Fruit fly (Drosophila melanogaster): ENCODE results near the gene shop.
A peak's percentile ranks its signal among the peaks of the same experiment; 100 is the strongest.

shop gene

dm6 chrX:18837046-18837445, 11.3 kb downstream of the shop start (continued):
- TF ChIP-seq B-H1 (GFP tag; IDR thresholded peaks at IDR 0.05) = no peak
- TF ChIP-seq CG2129 (GFP tag; IDR thresholded peaks at IDR 0.05; ENCODE audit: partially characterized antibody) = no peak
- TF ChIP-seq CG12299 (tag; optimal IDR thresholded peaks at IDR 0.05) = no peak
- 0 out of 2 replicates have a peak, but pooled peaks have one; percentile 22 for TF ChIP-seq ttk (GFP tag; IDR thresholded peaks at IDR 0.05)
- no peak for TF ChIP-seq Dp (GFP tag; optimal IDR thresholded peaks at IDR 0.05)
- peak; percentile 66 for TF ChIP-seq Rfx (GFP tag; IDR thresholded peaks at IDR 0.05)
- no peak for TF ChIP-seq CG13624 (GFP tag; optimal IDR thresholded peaks at IDR 0.05)
- no peak for TF ChIP-seq tx (GFP tag; optimal IDR thresholded peaks at IDR 0.05)
- peak; percentile 2 for TF ChIP-seq org-1 (GFP tag; optimal IDR thresholded peaks at IDR 0.05)
- peak; percentile 44 for TF ChIP-seq jumu (GFP tag; optimal IDR thresholded peaks at IDR 0.05)
- peak; percentile 15 for TF ChIP-seq Myb (GFP tag; optimal IDR thresholded peaks at IDR 0.05)
- no peak for TF ChIP-seq Ravus (GFP tag; IDR thresholded peaks at IDR 0.05)
- peak; percentile 62 for TF ChIP-seq CG2712 (tag; optimal IDR thresholded peaks at IDR 0.05)
- no peak for TF ChIP-seq CG13424 (tag; optimal IDR thresholded peaks at IDR 0.05)
- peak; percentile 47 for TF ChIP-seq kay (GFP tag; optimal IDR thresholded peaks at IDR 0.05)
- no peak for TF ChIP-seq CG9932 (GFP tag; IDR thresholded peaks at IDR 0.05)
- no peak for TF ChIP-seq sna (GFP tag; IDR thresholded peaks at IDR 0.05; ENCODE audit: partially characterized antibody)
- peak; percentile 45; the same call in 1 of the 2 replicates for TF ChIP-seq CG32772 (GFP tag; IDR thresholded peaks at IDR 0.05)
- peak; percentile 71 for TF ChIP-seq Ets65A (GFP tag)
- TF ChIP-seq CG15479 (GFP tag; optimal IDR thresholded peaks at IDR 0.05) = no peak
- no peak for TF ChIP-seq CG10462 (GFP tag; optimal IDR thresholded peaks at IDR 0.05)
- TF ChIP-seq CG2875 (GFP tag; optimal IDR thresholded peaks at IDR 0.05) = no peak
- TF ChIP-seq Gug (GFP tag; IDR thresholded peaks at IDR 0.05) = peak; percentile 17; the same call in 2 of the 4 replicates
- TF ChIP-seq CG18619 (GFP tag; optimal IDR thresholded peaks at IDR 0.05) = peak; percentile 3
- TF ChIP-seq Tbp (GFP tag; optimal IDR thresholded peaks at IDR 0.05) = no peak
- TF ChIP-seq ken (GFP tag; IDR thresholded peaks at IDR 0.05) = peak; percentile 42; the same call in 1 of the 3 replicates
- peak; percentile 66 for TF ChIP-seq gem (tag; optimal IDR thresholded peaks at IDR 0.05)
- peak; percentile 58 for TF ChIP-seq Xbp1 (GFP tag; optimal IDR thresholded peaks at IDR 0.05)
- no peak for TF ChIP-seq hth (optimal IDR thresholded peaks at IDR 0.05)
- TF ChIP-seq CG7987 (GFP tag; optimal IDR thresholded peaks at IDR 0.05) = no peak
- no peak for TF ChIP-seq h (optimal IDR thresholded peaks at IDR 0.05)
- no peak for TF ChIP-seq ash1 (GFP tag; optimal IDR thresholded peaks at IDR 0.05)
- TF ChIP-seq sd (tag; optimal IDR thresholded peaks at IDR 0.05) = peak; percentile 14
- no peak for TF ChIP-seq CG2199 (GFP tag; IDR thresholded peaks at IDR 0.05)
- peak; percentile 33 for TF ChIP-seq CG8944 (GFP tag; optimal IDR thresholded peaks at IDR 0.05)
- no peak for TF ChIP-seq CG3281 (GFP tag; optimal IDR thresholded peaks at IDR 0.05)
- no peak for TF ChIP-seq Awh (GFP tag; IDR thresholded peaks at IDR 0.05)
- no peak for TF ChIP-seq CG31224 (GFP tag; IDR thresholded peaks at IDR 0.05)
- no peak for TF ChIP-seq CG4617 (GFP tag; optimal IDR thresholded peaks at IDR 0.05; ENCODE audit: borderline replicate concordance)
- peak; percentile 62 for TF ChIP-seq grn (GFP tag; optimal IDR thresholded peaks at IDR 0.05)
- TF ChIP-seq sens-2 (GFP tag; IDR thresholded peaks at IDR 0.05) = no peak
- no peak for TF ChIP-seq rib (GFP tag; IDR thresholded peaks at IDR 0.05)
- peak; percentile 46 for TF ChIP-seq CG9817 (tag; optimal IDR thresholded peaks at IDR 0.05)
- no peak for TF ChIP-seq CG14860 (GFP tag; IDR thresholded peaks at IDR 0.05; ENCODE audit: partially characterized antibody)
- no peak for TF ChIP-seq HLH54F (GFP tag; optimal IDR thresholded peaks at IDR 0.05)
- no peak for TF ChIP-seq CG3065 (GFP tag; optimal IDR thresholded peaks at IDR 0.05)
- no peak for TF ChIP-seq CG8290 (GFP tag; optimal IDR thresholded peaks at IDR 0.05)
- peak in 1 of 2 experiments; percentile 77 for TF ChIP-seq CG8290 (tag; optimal IDR thresholded peaks at IDR 0.05)
- no peak for TF ChIP-seq Jarid2 (GFP tag; optimal IDR thresholded peaks at IDR 0.05)
- no peak for TF ChIP-seq Hmx (GFP tag; optimal IDR thresholded peaks at IDR 0.05)
- TF ChIP-seq hb (GFP tag; IDR thresholded peaks at IDR 0.05; ENCODE audit: partially characterized antibody) = no peak
- TF ChIP-seq Ada2b (GFP tag; IDR thresholded peaks at IDR 0.05) = no peak
- TF ChIP-seq Rx (GFP tag; IDR thresholded peaks at IDR 0.05) = no peak
